Worm (Caenorhabditis elegans): ENCODE results near the gene str-247.

DNA sequence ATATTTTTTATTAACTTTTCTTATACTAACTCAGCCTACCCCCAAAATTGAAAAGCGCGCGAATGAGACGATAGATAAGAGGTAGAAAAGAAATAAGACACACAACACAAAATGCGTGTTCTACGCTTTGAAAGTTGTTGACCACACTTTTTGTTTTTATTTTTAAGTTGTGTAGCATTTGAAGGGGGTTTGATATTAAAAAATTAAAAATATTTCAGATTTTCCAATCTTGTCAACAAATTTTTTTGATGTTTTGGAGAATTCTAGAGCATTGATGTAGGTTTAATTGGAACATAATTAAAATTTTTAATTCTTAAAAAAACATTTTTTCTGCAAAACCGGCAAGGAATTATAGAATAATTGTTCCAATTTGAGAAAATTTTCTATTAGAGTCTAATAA is 7.4 kb downstream of the str-247 start, which contains the start of gene cyp-34A6:
- TF ChIP-seq rpc-1 (optimal IDR thresholded peaks at IDR 0.05) = no peak
- no peak for TF ChIP-seq rpc-1 (tag; optimal IDR thresholded peaks at IDR 0.05)
- TF ChIP-seq chd-7 (tag; optimal IDR thresholded peaks at IDR 0.05) = no peak
- TF ChIP-seq unc-62 (GFP tag; optimal IDR thresholded peaks at IDR 0.05) = no peak
- TF ChIP-seq D2030.7 (GFP tag; IDR thresholded peaks at IDR 0.05) = no peak
- no peak for TF ChIP-seq lin-35 (GFP tag; optimal IDR thresholded peaks at IDR 0.05)
- no peak for TF ChIP-seq T26A5.8 (tag; optimal IDR thresholded peaks at IDR 0.05)
- TF ChIP-seq snpc-4 (GFP tag; optimal IDR thresholded peaks at IDR 0.05) = no peak
- no peak for TF ChIP-seq snpc-4 (tag; optimal IDR thresholded peaks at IDR 0.05)
- no peak for TF ChIP-seq lin-54 (GFP tag; optimal IDR thresholded peaks at IDR 0.05)
- TF ChIP-seq dpff-1 (tag; optimal IDR thresholded peaks at IDR 0.05) = no peak
- TF ChIP-seq dpl-1 (GFP tag; optimal IDR thresholded peaks at IDR 0.05) = no peak
- TF ChIP-seq snpc-1.3 (tag; optimal IDR thresholded peaks at IDR 0.05; ENCODE audit: insufficient read depth) = no peak
- no peak for TF ChIP-seq ama-1 (optimal IDR thresholded peaks at IDR 0.05)
- TF ChIP-seq ama-1 (GFP tag; optimal IDR thresholded peaks at IDR 0.05) = no peak
